Fruit fly (Drosophila melanogaster): ENCODE measurements around the gene CG7300.
A peak's percentile ranks its signal among the peaks of the same experiment; 100 is the strongest.

The CG7300 gene

dm6 chr2L:10703281-10703680 is 5.4 kb upstream of the CG7300 start, which contains the start of gene CG6415 (continued):
- no peak for TF ChIP-seq CG7271 (tag; optimal IDR thresholded peaks at IDR 0.05)
- peak; percentile 72 for TF ChIP-seq CG7357 (GFP tag; IDR thresholded peaks at IDR 0.05)
- no peak for TF ChIP-seq p53 (GFP tag; optimal IDR thresholded peaks at IDR 0.05)
- peak; percentile 6 for TF ChIP-seq CG12942 (GFP tag; optimal IDR thresholded peaks at IDR 0.05)
- TF ChIP-seq hkb (optimal IDR thresholded peaks at IDR 0.05), result no peak
- peak; percentile 65 for TF ChIP-seq hkb (GFP tag; IDR thresholded peaks at IDR 0.05)
- TF ChIP-seq CG12391 (tag; optimal IDR thresholded peaks at IDR 0.05), result peak; percentile 76
- TF ChIP-seq br (optimal IDR thresholded peaks at IDR 0.05), result no peak
- peak; percentile 42 for TF ChIP-seq CG3163 (GFP tag; optimal IDR thresholded peaks at IDR 0.05)
- TF ChIP-seq Ravus (GFP tag; IDR thresholded peaks at IDR 0.05), result peak; percentile 4; the same call in 1 of the 2 replicates
- peak; percentile 54 for TF ChIP-seq CG4730 (GFP tag; IDR thresholded peaks at IDR 0.05)
- peak; percentile 64 for TF ChIP-seq croc (GFP tag; conservative IDR thresholded peaks at IDR 0.05)
- peak; percentile 48 for TF ChIP-seq NC2β (GFP tag; optimal IDR thresholded peaks at IDR 0.05)
- peak; percentile 44 for TF ChIP-seq CG10274 (GFP tag; optimal IDR thresholded peaks at IDR 0.05)
- TF ChIP-seq Taf1 (GFP tag; IDR thresholded peaks at IDR 0.05), result peak; percentile 17; the same call in 1 of the 2 replicates
- peak; percentile 73 for TF ChIP-seq seq (GFP tag; IDR thresholded peaks at IDR 0.05)
- peak; percentile 44 for TF ChIP-seq Asciz (GFP tag; optimal IDR thresholded peaks at IDR 0.05)
- TF ChIP-seq CG16779 (GFP tag; IDR thresholded peaks at IDR 0.05), result 0 out of 2 replicates have a peak, but pooled peaks have one; percentile 39
- TF ChIP-seq row (GFP tag; IDR thresholded peaks at IDR 0.05), result peak; percentile 85
- TF ChIP-seq CG6654 (GFP tag; optimal IDR thresholded peaks at IDR 0.05), result peak; percentile 31
- TF ChIP-seq bcd (GFP tag; optimal IDR thresholded peaks at IDR 0.05), result peak; percentile 78
- TF ChIP-seq Stat92E (GFP tag; optimal IDR thresholded peaks at IDR 0.05), result no peak
- peak; percentile 46 for TF ChIP-seq CG5180 (GFP tag; optimal IDR thresholded peaks at IDR 0.05)
- peak; percentile 70 for TF ChIP-seq HHEX (GFP tag; optimal IDR thresholded peaks at IDR 0.05)
- no peak for TF ChIP-seq insv (GFP tag; optimal IDR thresholded peaks at IDR 0.05)
- TF ChIP-seq E2f2 (GFP tag; IDR thresholded peaks at IDR 0.05), result peak; percentile 40; the same call in 1 of the 2 replicates
- TF ChIP-seq Nf-YB (GFP tag; optimal IDR thresholded peaks at IDR 0.05), result peak; percentile 48
- peak; percentile 68 for TF ChIP-seq ken (GFP tag; IDR thresholded peaks at IDR 0.05)
- TF ChIP-seq Hmx (GFP tag; optimal IDR thresholded peaks at IDR 0.05), result no peak
- TF ChIP-seq Ptx1 (GFP tag; IDR thresholded peaks at IDR 0.05), result peak; percentile 71
- peak; percentile 20 for TF ChIP-seq CG6254 (GFP tag; optimal IDR thresholded peaks at IDR 0.05)
- TF ChIP-seq BEAF-32 (GFP tag; optimal IDR thresholded peaks at IDR 0.05), result no peak
- peak; percentile 59 for TF ChIP-seq CG1529 (GFP tag; optimal IDR thresholded peaks at IDR 0.05)
- TF ChIP-seq Poxn (GFP tag; IDR thresholded peaks at IDR 0.05), result no peak
- TF ChIP-seq MTF-1 (GFP tag; optimal IDR thresholded peaks at IDR 0.05; ENCODE audit: borderline replicate concordance), result peak; percentile 50
- peak; percentile 86 for TF ChIP-seq CG2120 (GFP tag; optimal IDR thresholded peaks at IDR 0.05)
- no peak for TF ChIP-seq gfzf (GFP tag; optimal IDR thresholded peaks at IDR 0.05)
- peak; percentile 68 for TF ChIP-seq scrt (GFP tag; optimal IDR thresholded peaks at IDR 0.05)
- TF ChIP-seq fd64A (GFP tag; optimal IDR thresholded peaks at IDR 0.05), result peak; percentile 34
- peak; percentile 70 for TF ChIP-seq tin (GFP tag; optimal IDR thresholded peaks at IDR 0.05)
- peak; percentile 76 for TF ChIP-seq Xbp1 (GFP tag; optimal IDR thresholded peaks at IDR 0.05)
- peak; percentile 55 for TF ChIP-seq CG15601 (tag; optimal IDR thresholded peaks at IDR 0.05)
- peak in 1 of 3 experiments; percentile 70 for TF ChIP-seq lola (GFP tag; optimal IDR thresholded peaks at IDR 0.05)
- TF ChIP-seq CG17361 (GFP tag; IDR thresholded peaks at IDR 0.05), result peak; percentile 77
- TF ChIP-seq grn (GFP tag; optimal IDR thresholded peaks at IDR 0.05), result peak; percentile 19
- TF ChIP-seq wdn (GFP tag; IDR thresholded peaks at IDR 0.05), result peak; percentile 36; the same call in 1 of the 2 replicates
- no peak for TF ChIP-seq gcm (GFP tag; optimal IDR thresholded peaks at IDR 0.05)
- peak; percentile 61; the same call in 1 of the 2 replicates for TF ChIP-seq chm (GFP tag; IDR thresholded peaks at IDR 0.05)
- TF ChIP-seq unc-4 (GFP tag; IDR thresholded peaks at IDR 0.05; ENCODE audit: partially characterized antibody), result no peak
- peak; percentile 81 for TF ChIP-seq unpg (GFP tag; optimal IDR thresholded peaks at IDR 0.05)
- TF ChIP-seq HLHmδ (GFP tag; optimal IDR thresholded peaks at IDR 0.05), result no peak
